Fruit fly (Drosophila melanogaster) whole organism, embryonic: Measurements from ENCODE around the gene Fnta.
A peak's percentile ranks its signal among the peaks of the same experiment; 100 is the strongest.

Source experiments
- Aef1 ChIP-seq: fragments of 200-800 bp; sonication (Bioruptor generic); IDR thresholded peaks from 3 replicates; pipeline ENCODE4 v1.3.6; 2022; ENCODE audit warnings: missing biosample characterization, missing genetic modification characterization
- Atf-2 ChIP-seq: fragments of 200-800 bp; sonication (Bioruptor generic); optimal IDR thresholded peaks from 2 replicates; lab custom pipeline; 2016; ENCODE audit warnings: missing biosample characterization, missing genetic modification characterization
- CG10979 ChIP-seq: fragments of 200-800 bp; sonication (Bioruptor generic); optimal IDR thresholded peaks from 2 replicates; lab custom pipeline; 2018; ENCODE audit warnings: missing biosample characterization, mild to moderate bottlenecking, missing genetic modification characterization, moderate library complexity
- CG11696 ChIP-seq: fragments of 200-800 bp; sonication (Bioruptor generic); IDR thresholded peaks from 2 replicates; pipeline ENCODE4 v1.3.6; 2022; ENCODE audit warnings: missing biosample characterization, missing genetic modification characterization
- CG11723 ChIP-seq: fragments of 200-800 bp; sonication (Bioruptor generic); optimal IDR thresholded peaks from 2 replicates; lab custom pipeline; 2017; ENCODE audit warnings: missing biosample characterization, mild to moderate bottlenecking, missing genetic modification characterization
- CG13287 ChIP-seq: fragments of 200-800 bp; sonication (Bioruptor generic); IDR thresholded peaks from 2 replicates; pipeline ENCODE4 v1.3.6; 2022; ENCODE audit warnings: missing biosample characterization, missing genetic modification characterization; ENCODE audit not compliant: partially characterized antibody
- CG13296 ChIP-seq: fragments of 200-800 bp; sonication (Bioruptor generic); optimal IDR thresholded peaks from 3 replicates; lab custom pipeline; 2018; ENCODE audit warnings: missing biosample characterization, mild to moderate bottlenecking, missing genetic modification characterization
- CG14050 ChIP-seq: fragments of 200-800 bp; sonication (Bioruptor generic); IDR thresholded peaks from 3 replicates; pipeline ENCODE4 v1.3.6; 2022; ENCODE audit warnings: missing biosample characterization, missing genetic modification characterization
- CG1529 ChIP-seq: fragments of 200-800 bp; sonication (Bioruptor generic); optimal IDR thresholded peaks from 3 replicates; lab custom pipeline; 2018; ENCODE audit warnings: missing biosample characterization, missing genetic modification characterization
- CG1792 ChIP-seq: fragments of 200-800 bp; sonication (Bioruptor generic); optimal IDR thresholded peaks from 2 replicates; lab custom pipeline; 2016; ENCODE audit warnings: missing biosample characterization, missing genetic modification characterization
- CG2875 ChIP-seq: fragments of 200-800 bp; sonication (Bioruptor generic); optimal IDR thresholded peaks from 2 replicates; lab custom pipeline; 2017; ENCODE audit warnings: missing biosample characterization, mild to moderate bottlenecking, missing genetic modification characterization, missing genetic modification reagents
- CG2889 ChIP-seq: fragments of 200-800 bp; sonication (Bioruptor generic); IDR thresholded peaks from 3 replicates; pipeline ENCODE4 v1.3.6; 2022; ENCODE audit warnings: missing biosample characterization, missing genetic modification characterization
- CG31365 ChIP-seq: fragments of 200-800 bp; sonication (Bioruptor generic); optimal IDR thresholded peaks from 2 replicates; lab custom pipeline; 2018; ENCODE audit warnings: missing biosample characterization, mild to moderate bottlenecking, missing genetic modification characterization
- CG4360 ChIP-seq: fragments of 200-800 bp; sonication (Bioruptor generic); IDR thresholded peaks from 2 replicates; pipeline ENCODE4 v1.3.6; 2022; ENCODE audit warnings: missing biosample characterization, missing genetic modification characterization
- CG6683 ChIP-seq: fragments of 200-800 bp; sonication (Bioruptor generic); optimal IDR thresholded peaks from 2 replicates; lab custom pipeline; 2017; ENCODE audit warnings: missing biosample characterization, mild to moderate bottlenecking, missing genetic modification characterization, missing genetic modification reagents
- CG6765 ChIP-seq: fragments of 200-800 bp; sonication (Bioruptor generic); optimal IDR thresholded peaks from 3 replicates; lab custom pipeline; 2017; ENCODE audit warnings: missing biosample characterization, mild to moderate bottlenecking, missing genetic modification characterization
- CG7928 ChIP-seq: fragments of 200-800 bp; sonication (Bioruptor generic); optimal IDR thresholded peaks from 2 replicates; lab custom pipeline; 2017; ENCODE audit warnings: missing biosample characterization, mild to moderate bottlenecking, missing genetic modification characterization
- CG8290 ChIP-seq, 3 experiments: fragments of 200-800 bp; sonication (Bioruptor generic); optimal IDR thresholded peaks; 2 replicates each; lab custom pipeline; 2016 to 2019; ENCODE audit warnings: missing biosample characterization in 3 of 3, missing genetic modification characterization in 3 of 3, mild to moderate bottlenecking in 2 of 3, moderate library complexity in 1 of 3
- CG8478 ChIP-seq: fragments of >200 bp; optimal IDR thresholded peaks from 2 replicates; lab custom pipeline; 2018
- CG8944 ChIP-seq: fragments of 200-800 bp; sonication (Bioruptor generic); optimal IDR thresholded peaks from 3 replicates; lab custom pipeline; 2016; ENCODE audit warnings: missing biosample characterization, missing genetic modification characterization
- CG9437 ChIP-seq: fragments of 200-800 bp; sonication (Bioruptor generic); optimal IDR thresholded peaks from 2 replicates; lab custom pipeline; 2018; ENCODE audit warnings: missing biosample characterization, mild to moderate bottlenecking, missing genetic modification characterization
- CHES-1-like ChIP-seq: fragments of 200-800 bp; sonication (Bioruptor generic); optimal IDR thresholded peaks from 2 replicates; lab custom pipeline; 2016; ENCODE audit warnings: missing biosample characterization, missing genetic modification characterization
- Dad ChIP-seq: fragments of 200-800 bp; sonication (Bioruptor generic); optimal IDR thresholded peaks from 3 replicates; lab custom pipeline; 2016; ENCODE audit warnings: missing biosample characterization, missing genetic modification characterization
- Dp ChIP-seq: fragments of 200-800 bp; sonication (Bioruptor generic); optimal IDR thresholded peaks from 2 replicates; lab custom pipeline; 2018; ENCODE audit warnings: missing biosample characterization, mild to moderate bottlenecking, missing genetic modification characterization, moderate library complexity
- Drgx ChIP-seq: fragments of 200-800 bp; sonication (Bioruptor generic); IDR thresholded peaks from 2 replicates; pipeline ENCODE4 v1.3.6; 2022; ENCODE audit warnings: missing biosample characterization, missing genetic modification characterization
- Fer3 ChIP-seq: fragments of 200-800 bp; sonication (Bioruptor generic); optimal IDR thresholded peaks from 2 replicates; lab custom pipeline; 2018; ENCODE audit warnings: missing biosample characterization, mild to moderate bottlenecking, missing genetic modification characterization, moderate library complexity
- HmgD ChIP-seq: fragments of 200-800 bp; sonication (Bioruptor generic); optimal IDR thresholded peaks from 3 replicates; lab custom pipeline; 2016; ENCODE audit warnings: missing biosample characterization, missing genetic modification characterization
- Hr78 ChIP-seq, 2 experiments: fragments of 200-800 bp in 1 of 2; fragments of >200 bp in 1 of 2; sonication (Bioruptor generic) in 1 of 2; optimal IDR thresholded peaks; 2 replicates each; lab custom pipeline; 2017 to 2019; ENCODE audit warnings: missing biosample characterization in 2 of 2, missing genetic modification characterization in 2 of 2, mild to moderate bottlenecking in 1 of 2, moderate library complexity in 1 of 2
- Med ChIP-seq: fragments of 200-800 bp; sonication (Bioruptor generic); peaks from one replicate; lab custom pipeline; 2016; ENCODE audit warnings: missing biosample characterization, missing genetic modification characterization, mild to moderate bottlenecking, inconsistent platforms, moderate library complexity
- Meics ChIP-seq: fragments of 200-800 bp; sonication (Bioruptor generic); optimal IDR thresholded peaks from 2 replicates; lab custom pipeline; 2017; ENCODE audit warnings: missing biosample characterization, mild to moderate bottlenecking, missing genetic modification characterization
- NFAT ChIP-seq: fragments of 200-800 bp; sonication (Bioruptor generic); IDR thresholded peaks from 2 replicates; pipeline ENCODE4 v1.3.6; 2022; ENCODE audit warnings: missing biosample characterization, missing genetic modification characterization
- PHDP ChIP-seq: fragments of 200-800 bp; sonication (Bioruptor generic); optimal IDR thresholded peaks from 3 replicates; lab custom pipeline; 2018; ENCODE audit warnings: missing biosample characterization, mild to moderate bottlenecking, missing genetic modification characterization, moderate library complexity
- Sin3A ChIP-seq: fragments of >200 bp; optimal IDR thresholded peaks from 2 replicates; lab custom pipeline; 2018
- chinmo ChIP-seq: fragments of 200-800 bp; sonication (Bioruptor generic); IDR thresholded peaks from 4 replicates; pipeline ENCODE4 v1.3.6; 2022; ENCODE audit warnings: missing biosample characterization, missing genetic modification characterization; ENCODE audit not compliant: partially characterized antibody
- dan ChIP-seq: fragments of 200-800 bp; sonication (Bioruptor generic); IDR thresholded peaks from 2 replicates; pipeline ENCODE4 v1.3.6; 2022; ENCODE audit warnings: missing biosample characterization, missing genetic modification characterization
- fru ChIP-seq: fragments of >200 bp; optimal IDR thresholded peaks from 2 replicates; lab custom pipeline; 2017
- gfzf ChIP-seq: fragments of 200-800 bp; sonication (Bioruptor generic); optimal IDR thresholded peaks from 2 replicates; lab custom pipeline; 2016; ENCODE audit warnings: missing biosample characterization, mild to moderate bottlenecking, missing genetic modification characterization, moderate library complexity
- hb ChIP-seq: fragments of 200-800 bp; sonication (Bioruptor generic); IDR thresholded peaks from 3 replicates; pipeline ENCODE4 v1.3.6; 2022; ENCODE audit warnings: missing biosample characterization, missing genetic modification characterization; ENCODE audit not compliant: partially characterized antibody
- hbn ChIP-seq: fragments of 200-800 bp; sonication (Bioruptor generic); IDR thresholded peaks from 2 replicates; pipeline ENCODE4 v1.3.6; 2022; ENCODE audit warnings: missing biosample characterization, missing genetic modification characterization; ENCODE audit not compliant: partially characterized antibody
- inv ChIP-seq: fragments of 200-800 bp; sonication (Bioruptor generic); IDR thresholded peaks from 2 replicates; pipeline ENCODE4 v1.3.6; 2022; ENCODE audit warnings: missing biosample characterization, missing genetic modification characterization; ENCODE audit not compliant: partially characterized antibody
- jigr1 ChIP-seq: fragments of 200-800 bp; sonication (Bioruptor generic); IDR thresholded peaks from 3 replicates; pipeline ENCODE4 v1.3.6; 2022; ENCODE audit warnings: missing biosample characterization, missing genetic modification characterization
- kah ChIP-seq: fragments of 200-800 bp; sonication (Bioruptor generic); optimal IDR thresholded peaks from 2 replicates; lab custom pipeline; 2018; ENCODE audit warnings: missing biosample characterization, mild to moderate bottlenecking, missing genetic modification characterization
- lmd ChIP-seq: fragments of 200-800 bp; sonication (Bioruptor generic); IDR thresholded peaks from 2 replicates; pipeline ENCODE4 v1.3.6; 2022; ENCODE audit warnings: missing biosample characterization, missing genetic modification characterization
- luna ChIP-seq: fragments of 200-800 bp; sonication (Bioruptor generic); optimal IDR thresholded peaks from 2 replicates; lab custom pipeline; 2016; ENCODE audit warnings: missing biosample characterization, missing genetic modification characterization
- nmo ChIP-seq: fragments of 200-800 bp; sonication (Bioruptor generic); optimal IDR thresholded peaks from 2 replicates; lab custom pipeline; 2018; ENCODE audit warnings: missing biosample characterization, mild to moderate bottlenecking, missing genetic modification characterization, moderate library complexity
- salm ChIP-seq: fragments of 200-800 bp; sonication (Bioruptor generic); optimal IDR thresholded peaks from 2 replicates; lab custom pipeline; 2018; ENCODE audit warnings: missing biosample characterization, mild to moderate bottlenecking, missing genetic modification characterization
- unpg ChIP-seq: fragments of 200-800 bp; sonication (Bioruptor generic); optimal IDR thresholded peaks from 3 replicates; lab custom pipeline; 2018; ENCODE audit warnings: missing biosample characterization, mild to moderate bottlenecking, missing genetic modification characterization, moderate library complexity
- vnd ChIP-seq: fragments of 200-800 bp; sonication (Bioruptor generic); IDR thresholded peaks from 3 replicates; pipeline ENCODE4 v1.3.6; 2022; ENCODE audit warnings: missing biosample characterization, missing genetic modification characterization; ENCODE audit not compliant: partially characterized antibody
- wdn ChIP-seq: fragments of 200-800 bp; sonication (Bioruptor generic); IDR thresholded peaks from 2 replicates; pipeline ENCODE4 v1.3.6; 2022; ENCODE audit warnings: missing biosample characterization, missing genetic modification characterization
- zf30C ChIP-seq: fragments of 200-800 bp; sonication (Bioruptor generic); optimal IDR thresholded peaks from 3 replicates; lab custom pipeline; 2018; ENCODE audit warnings: missing biosample characterization, mild to moderate bottlenecking, missing genetic modification characterization

Fnta gene

dm6 chr2L:4811491-4812058 is 18.9 kb downstream of the Fnta start (continued):
- TF ChIP-seq CG11696 (GFP tag; lab: Robert Waterston, UW) (0 out of 2 replicates have a peak, but pooled peaks have one; percentile 12), Drgx (GFP tag; lab: Robert Waterston, UW) (peak; percentile 69), vnd (GFP tag; lab: Robert Waterston, UW) (peak; percentile 65), CG14050 (no peak), Sin3A (no peak), CG11723 (GFP tag; lab: Kevin White, UChicago) (no peak), CHES-1-like (GFP tag; lab: Kevin White, UChicago) (no peak), CG2889 (GFP tag; lab: Robert Waterston, UW) (no peak), Aef1 (GFP tag; lab: Robert Waterston, UW) (no peak), CG6683 (GFP tag; lab: Kevin White, UChicago) (no peak), CG10979 (tag; lab: Kevin White, UChicago) (no peak), Dp (no peak), Hr78 (GFP tag; optimal IDR thresholded peaks at IDR 0.05; lab: Kevin White, UChicago) (peak in 1 of 2 experiments; percentile 52), luna (GFP tag; lab: Kevin White, UChicago) (no peak), jigr1 (GFP tag; lab: Robert Waterston, UW) (no peak), Dad (GFP tag; lab: Kevin White, UChicago) (no peak), CG1529 (GFP tag; lab: Kevin White, UChicago) (peak; percentile 27), chinmo (GFP tag; lab: Robert Waterston, UW) (peak; percentile 100), nmo (GFP tag; lab: Kevin White, UChicago) (no peak), lmd (no peak), unpg (no peak), Med (GFP tag; lab: Kevin White, UChicago) (peak; percentile 69), CG8290 (GFP tag; optimal IDR thresholded peaks at IDR 0.05; lab: Kevin White, UChicago) (no peak), CG8290 (tag; optimal IDR thresholded peaks at IDR 0.05; lab: Kevin White, UChicago) (peak in 1 of 2 experiments; percentile 77), inv (peak; percentile 58), CG8944 (GFP tag; lab: Kevin White, UChicago) (no peak), fru (lab: Kevin White, UChicago) (no peak), CG1792 (GFP tag; lab: Kevin White, UChicago) (no peak), Fer3 (tag; lab: Kevin White, UChicago) (no peak), CG13287 (GFP tag; lab: Robert Waterston, UW) (peak; percentile 75), NFAT (GFP tag; lab: Robert Waterston, UW) (peak; percentile 32; the same call in 1 of the 2 replicates), Atf-2 (GFP tag; lab: Kevin White, UChicago) (no peak), HmgD (GFP tag; lab: Kevin White, UChicago) (peak; percentile 93), CG13296 (GFP tag; lab: Kevin White, UChicago) (peak; percentile 8), kah (GFP tag; lab: Kevin White, UChicago) (peak; percentile 80), hbn (GFP tag; lab: Robert Waterston, UW) (peak; percentile 69), Meics (peak; percentile 85), CG7928 (GFP tag; lab: Kevin White, UChicago) (no peak), CG9437 (GFP tag; lab: Kevin White, UChicago) (no peak), dan (GFP tag; lab: Robert Waterston, UW) (no peak), salm (tag; lab: Kevin White, UChicago) (no peak), PHDP (no peak), wdn (GFP tag; lab: Robert Waterston, UW) (no peak), CG2875 (GFP tag; lab: Kevin White, UChicago) (no peak), hb (GFP tag; lab: Robert Waterston, UW) (no peak), CG4360 (GFP tag; lab: Robert Waterston, UW) (no peak), gfzf (GFP tag; lab: Kevin White, UChicago) (no peak), CG8478 (lab: Kevin White, UChicago) (peak; percentile 99), zf30C (GFP tag; lab: Kevin White, UChicago) (no peak), CG31365 (tag; lab: Kevin White, UChicago) (peak; percentile 44), CG6765 (peak; percentile 23)
